Fruit fly (Drosophila melanogaster): ENCODE measurements around the gene Top1.

dm6 chrX:15370103-15370502 lies 50.8 kb downstream of the Top1 start:
- TF ChIP-seq CTCF (optimal IDR thresholded peaks at IDR 0.05) (no peak), CG8478 (optimal IDR thresholded peaks at IDR 0.05) (no peak)

Measured in S2 (cell line).